Fruit fly (Drosophila melanogaster) whole organism, wandering third instar larva: ENCODE data around the gene wake.

ENCODE experiments used
- Abd-B ChIP-seq: fragments of >200 bp; optimal IDR thresholded peaks from 2 replicates; lab custom pipeline; 2017; ENCODE audit warnings: missing biosample characterization, missing genetic modification characterization
- CG32264 ChIP-seq: fragments of 200-800 bp; sonication (Bioruptor generic); optimal IDR thresholded peaks from 2 replicates; lab custom pipeline; 2016; ENCODE audit warnings: missing biosample characterization, missing genetic modification characterization
- GATAd ChIP-seq: sonication (Bioruptor generic); optimal IDR thresholded peaks from 2 replicates; lab custom pipeline; 2016; ENCODE audit warnings: missing biosample characterization, missing genetic modification characterization
- Myc ChIP-seq: fragments of >200 bp; optimal IDR thresholded peaks from 2 replicates; lab custom pipeline; 2017
- Sp1 ChIP-seq: fragments of 200-800 bp; sonication (Bioruptor generic); optimal IDR thresholded peaks from 3 replicates; lab custom pipeline; 2019; ENCODE audit warnings: missing biosample characterization, mild to moderate bottlenecking, missing genetic modification characterization, moderate library complexity
- br ChIP-seq: fragments of 200-800 bp; sonication (Bioruptor generic); optimal IDR thresholded peaks from 2 replicates; lab custom pipeline; 2016; ENCODE audit warnings: missing biosample characterization, missing genetic modification characterization
- fru ChIP-seq: fragments of 200-800 bp; sonication (Bioruptor generic); optimal IDR thresholded peaks from 3 replicates; lab custom pipeline; 2016; ENCODE audit warnings: missing biosample characterization, mild to moderate bottlenecking, missing genetic modification characterization
- lola ChIP-seq: fragments of >200 bp; optimal IDR thresholded peaks from 2 replicates; lab custom pipeline; 2017; ENCODE audit warnings: missing biosample characterization, missing genetic modification characterization
- psq ChIP-seq: fragments of 200-800 bp; sonication (Bioruptor generic); optimal IDR thresholded peaks from 3 replicates; lab custom pipeline; 2017; ENCODE audit warnings: missing biosample characterization, mild to moderate bottlenecking, missing genetic modification characterization, moderate library complexity
- tai ChIP-seq: sonication (Bioruptor generic); optimal IDR thresholded peaks from 2 replicates; lab custom pipeline; 2016; ENCODE audit warnings: missing biosample characterization, missing genetic modification characterization
- usp ChIP-seq: fragments of >200 bp; optimal IDR thresholded peaks from 2 replicates; lab custom pipeline; 2017; ENCODE audit warnings: missing biosample characterization, missing genetic modification characterization

dm6 chr3R:22668622-22669021, 29.0 kb downstream of the wake start:
- TF ChIP-seq psq (peak; percentile 9), CG32264 (GFP tag; lab: Kevin White, UChicago) (no peak), Myc (lab: Kevin White, UChicago) (no peak), tai (GFP tag; lab: Kevin White, UChicago) (no peak), lola (no peak), usp (GFP tag; lab: Kevin White, UChicago) (no peak), GATAd (GFP tag; lab: Kevin White, UChicago) (no peak), fru (GFP tag; lab: Kevin White, UChicago) (no peak), br (no peak), Abd-B (GFP tag; lab: Kevin White, UChicago) (no peak), Sp1 (GFP tag; lab: Kevin White, UChicago) (no peak)
